Worm (Caenorhabditis elegans) whole organism, mixed stage, embryonic: ENCODE results near the gene srh-39.

Experiments
- M03D4.4 ChIP-seq: sonication (generic microtip); optimal IDR thresholded peaks from 2 replicates; lab custom pipeline; 2017; ENCODE audit warnings: mild to moderate bottlenecking, missing genetic modification characterization, missing compliant biosample characterization
- bed-3 ChIP-seq: fragments of 200-800 bp; sonication (Bioruptor generic); optimal IDR thresholded peaks from 3 replicates; lab custom pipeline; 2018; ENCODE audit warnings: mild to moderate bottlenecking, missing genetic modification characterization, moderate library complexity, missing compliant biosample characterization
- blmp-1 ChIP-seq: fragments of 150-350 bp; optimal IDR thresholded peaks from 2 replicates; lab custom pipeline; 2014; ENCODE audit warnings: missing biosample characterization, missing genetic modification characterization
- ceh-39 ChIP-seq: fragments of 150-350 bp; optimal IDR thresholded peaks from 2 replicates; lab custom pipeline; 2014; ENCODE audit warnings: missing biosample characterization, missing genetic modification characterization
- ceh-43 ChIP-seq: fragments of 200-800 bp; sonication (Bioruptor generic); optimal IDR thresholded peaks from 2 replicates; lab custom pipeline; 2018; ENCODE audit warnings: mild to moderate bottlenecking, missing genetic modification characterization, moderate library complexity, missing compliant biosample characterization
- ceh-83 ChIP-seq: fragments of 200-800 bp; sonication (Bioruptor generic); optimal IDR thresholded peaks from 2 replicates; lab custom pipeline; 2018; ENCODE audit warnings: mild to moderate bottlenecking, missing genetic modification characterization, missing compliant biosample characterization
- ces-1 ChIP-seq: fragments of 150-350 bp; optimal IDR thresholded peaks from 2 replicates; lab custom pipeline; 2014; ENCODE audit warnings: missing biosample characterization, missing genetic modification reagents, missing genetic modification characterization
- cnd-1 ChIP-seq: fragments of 200-800 bp; sonication (Bioruptor generic); optimal IDR thresholded peaks from 2 replicates; lab custom pipeline; 2018; ENCODE audit warnings: mild to moderate bottlenecking, missing genetic modification characterization, missing compliant biosample characterization
- drap-1 ChIP-seq: fragments of 200-800 bp; sonication (Bioruptor generic); optimal IDR thresholded peaks from 3 replicates; lab custom pipeline; 2018; ENCODE audit warnings: mild to moderate bottlenecking, missing genetic modification characterization, missing compliant biosample characterization
- elt-1 ChIP-seq: sonication (generic microtip); optimal IDR thresholded peaks from 2 replicates; lab custom pipeline; 2017; ENCODE audit warnings: missing genetic modification characterization, mild to moderate bottlenecking, missing compliant biosample characterization, antibody characterized with exemption, moderate library complexity, borderline replicate concordance; ENCODE audit not compliant: insufficient read depth
- elt-3 ChIP-seq: fragments of 150-350 bp; optimal IDR thresholded peaks from 2 replicates; lab custom pipeline; 2014; ENCODE audit warnings: missing biosample characterization, missing genetic modification characterization
- flh-1 ChIP-seq: fragments of 200-800 bp; sonication (Bioruptor generic); optimal IDR thresholded peaks from 2 replicates; lab custom pipeline; 2018; ENCODE audit warnings: mild to moderate bottlenecking, missing genetic modification characterization, moderate library complexity, missing compliant biosample characterization
- ham-2 ChIP-seq: fragments of 200-800 bp; sonication (Bioruptor generic); optimal IDR thresholded peaks from 2 replicates; lab custom pipeline; 2018; ENCODE audit warnings: mild to moderate bottlenecking, missing genetic modification characterization, missing compliant biosample characterization
- hlh-1 ChIP-seq: fragments of 150-350 bp; optimal IDR thresholded peaks from 2 replicates; lab custom pipeline; 2014; ENCODE audit warnings: missing biosample characterization, missing genetic modification reagents, missing genetic modification characterization
- lin-13 ChIP-seq: fragments of 150-350 bp; optimal IDR thresholded peaks from 2 replicates; lab custom pipeline; 2014; ENCODE audit warnings: missing biosample characterization, missing genetic modification characterization
- lin-32 ChIP-seq: fragments of 200-800 bp; sonication (Bioruptor generic); optimal IDR thresholded peaks from 2 replicates; lab custom pipeline; 2018; ENCODE audit warnings: mild to moderate bottlenecking, missing genetic modification characterization, missing compliant biosample characterization
- lsy-2 ChIP-seq: fragments of 150-350 bp; optimal IDR thresholded peaks from 2 replicates; lab custom pipeline; 2014; ENCODE audit warnings: missing biosample characterization, missing genetic modification characterization
- mab-5 ChIP-seq: fragments of 150-350 bp; optimal IDR thresholded peaks from 2 replicates; lab custom pipeline; 2014; ENCODE audit warnings: missing biosample characterization, missing genetic modification characterization
- mep-1 ChIP-seq: fragments of 150-350 bp; optimal IDR thresholded peaks from 2 replicates; lab custom pipeline; 2017; ENCODE audit warnings: missing biosample characterization, missing genetic modification reagents, missing genetic modification characterization, inconsistent platforms
- mls-2 ChIP-seq: sonication (generic microtip); optimal IDR thresholded peaks from 2 replicates; lab custom pipeline; 2016; ENCODE audit warnings: mild to moderate bottlenecking, missing genetic modification characterization, moderate library complexity, missing compliant biosample characterization
- nhr-12 ChIP-seq: fragments of 150-350 bp; optimal IDR thresholded peaks from 2 replicates; lab custom pipeline; 2014; ENCODE audit warnings: missing biosample characterization, missing genetic modification characterization
- nhr-2 ChIP-seq: fragments of 150-350 bp; optimal IDR thresholded peaks from 2 replicates; lab custom pipeline; 2014; ENCODE audit warnings: missing biosample characterization, missing genetic modification characterization
- nhr-237 ChIP-seq: fragments of 150-350 bp; optimal IDR thresholded peaks from 2 replicates; lab custom pipeline; 2014; ENCODE audit warnings: missing biosample characterization, missing genetic modification characterization
- nhr-28 ChIP-seq: fragments of 150-350 bp; optimal IDR thresholded peaks from 2 replicates; lab custom pipeline; 2014; ENCODE audit warnings: missing biosample characterization, missing genetic modification characterization
- nhr-76 ChIP-seq: sonication (generic microtip); optimal IDR thresholded peaks from 2 replicates; lab custom pipeline; 2017; ENCODE audit warnings: missing biosample characterization, missing genetic modification characterization
- pha-4 ChIP-seq: fragments of 150-350 bp; optimal IDR thresholded peaks from 2 replicates; lab custom pipeline; 2018; ENCODE audit warnings: missing biosample characterization, missing genetic modification reagents, missing genetic modification characterization
- sem-2 ChIP-seq: fragments of 200-800 bp; sonication (Bioruptor generic); optimal IDR thresholded peaks from 2 replicates; lab custom pipeline; 2018; ENCODE audit warnings: mild to moderate bottlenecking, missing genetic modification characterization, missing compliant biosample characterization
- snpc-4 ChIP-seq: fragments of 150-350 bp; optimal IDR thresholded peaks from 2 replicates; lab custom pipeline; 2014; ENCODE audit warnings: missing biosample characterization, missing genetic modification characterization
- sptf-1 ChIP-seq: sonication (generic microtip); optimal IDR thresholded peaks from 2 replicates; lab custom pipeline; 2017; ENCODE audit warnings: mild to moderate bottlenecking, missing genetic modification characterization, moderate library complexity, missing compliant biosample characterization
- tbx-8 ChIP-seq: fragments of 200-800 bp; sonication (Bioruptor generic); optimal IDR thresholded peaks from 2 replicates; lab custom pipeline; 2018; ENCODE audit warnings: mild to moderate bottlenecking, missing genetic modification characterization, moderate library complexity, missing compliant biosample characterization
- unc-120 ChIP-seq: sonication (generic microtip); optimal IDR thresholded peaks from 2 replicates; lab custom pipeline; 2017; ENCODE audit warnings: missing genetic modification characterization, missing compliant biosample characterization; ENCODE audit not compliant: poor library complexity, severe bottlenecking
- unc-39 ChIP-seq: fragments of 150-350 bp; optimal IDR thresholded peaks from 2 replicates; lab custom pipeline; 2014; ENCODE audit warnings: missing biosample characterization, missing genetic modification characterization
- unc-62 ChIP-seq: fragments of 150-350 bp; optimal IDR thresholded peaks from 2 replicates; lab custom pipeline; 2014; ENCODE audit warnings: missing biosample characterization, missing genetic modification reagents, missing genetic modification characterization
- zip-8 ChIP-seq: fragments of 150-350 bp; optimal IDR thresholded peaks from 2 replicates; lab custom pipeline; 2014; ENCODE audit warnings: missing biosample characterization, missing genetic modification characterization
- ztf-11 ChIP-seq: fragments of 150-350 bp; optimal IDR thresholded peaks from 2 replicates; lab custom pipeline; 2014; ENCODE audit warnings: missing biosample characterization, missing genetic modification characterization

srh-39 gene

DNA sequence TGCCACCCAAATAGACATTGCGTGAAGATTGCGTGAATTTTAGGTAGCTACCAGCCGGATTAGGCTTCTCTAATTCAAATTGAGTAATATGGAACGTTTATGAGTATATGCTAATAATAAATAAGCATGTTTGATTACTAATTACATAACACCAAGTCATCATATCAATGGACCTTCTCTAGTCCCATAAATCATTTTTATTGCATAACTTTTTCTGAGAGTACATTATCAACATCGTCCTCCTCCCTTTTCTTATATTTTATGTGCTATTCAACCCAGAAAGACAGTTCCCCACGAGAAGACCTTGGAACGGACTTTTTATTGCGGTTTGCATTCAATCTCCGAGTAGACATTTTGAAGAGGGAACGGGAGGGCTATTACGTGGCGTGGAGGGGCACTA, 47.0 kb upstream of the srh-39 start:
- TF ChIP-seq flh-1 (GFP tag; lab: Kevin White, UChicago) (no peak), ham-2 (GFP tag; lab: Kevin White, UChicago) (peak; percentile 18), ztf-11 (tag; lab: Kevin White, UChicago) (peak; percentile 7), zip-8 (tag; lab: Kevin White, UChicago) (peak; percentile 14), mab-5 (peak; percentile 46), pha-4 (tag; lab: Kevin White, UChicago) (no peak), ces-1 (GFP tag; lab: Kevin White, UChicago) (peak; percentile 50), lin-32 (peak; percentile 21), M03D4.4 (tag; lab: Kevin White, UChicago) (peak; percentile 27), sptf-1 (peak; percentile 49), nhr-12 (tag; lab: Kevin White, UChicago) (peak; percentile 7), unc-120 (tag; lab: Kevin White, UChicago) (no peak), ceh-43 (GFP tag; lab: Kevin White, UChicago) (no peak), unc-62 (peak; percentile 65), lin-13 (no peak), sem-2 (GFP tag; lab: Kevin White, UChicago) (no peak), nhr-2 (tag; lab: Kevin White, UChicago) (peak; percentile 79), bed-3 (GFP tag; lab: Kevin White, UChicago) (no peak)

DNA sequence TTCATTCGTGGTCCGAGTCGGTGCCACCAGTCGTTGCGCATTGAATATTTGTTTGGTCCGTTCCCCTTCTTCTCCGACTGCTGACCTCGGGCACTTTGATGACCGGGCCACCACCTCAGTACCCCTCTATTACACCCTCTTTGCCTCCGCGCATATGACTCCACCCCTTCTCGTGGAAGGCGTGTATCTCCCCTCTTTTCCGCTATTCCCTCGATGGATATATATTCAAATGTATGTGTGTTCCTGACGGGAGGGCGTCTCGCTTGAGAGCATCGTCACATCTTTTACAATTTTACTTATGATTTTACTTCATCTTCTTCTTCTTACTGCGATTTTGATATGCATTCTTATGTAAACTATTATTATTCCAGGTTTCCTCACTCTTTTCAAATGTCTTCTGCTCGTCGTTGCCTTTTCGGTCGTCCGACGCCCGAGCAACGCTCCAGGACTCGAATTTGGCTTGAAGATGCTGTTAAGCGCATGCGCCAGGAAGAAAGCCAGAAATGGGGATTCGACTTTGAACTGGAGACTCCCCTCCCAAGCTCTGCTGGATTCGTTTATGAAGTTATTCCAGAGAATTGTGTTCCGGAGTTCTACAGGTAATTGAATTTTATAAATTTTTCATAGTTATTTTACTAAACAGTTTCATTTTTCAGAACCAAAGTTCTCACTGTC, 45.6 kb upstream of the srh-39 start, which contains the start of gene cki-1:
Gene cki-1 (plus strand): TSS at position 372 of the 675 bp plus-strand sequence.
- no peak for TF ChIP-seq bed-3 (GFP tag; lab: Kevin White, UChicago)
- TF ChIP-seq drap-1 (GFP tag; lab: Kevin White, UChicago) = peak; percentile 29
- no peak for TF ChIP-seq flh-1 (GFP tag; lab: Kevin White, UChicago)
- TF ChIP-seq mab-5 = no peak
- TF ChIP-seq hlh-1 (tag; lab: Kevin White, UChicago) = peak; percentile 54
- TF ChIP-seq zip-8 (tag; lab: Kevin White, UChicago) = no peak
- no peak for TF ChIP-seq blmp-1
- peak; percentile 49 for TF ChIP-seq unc-120 (tag; lab: Kevin White, UChicago)
- TF ChIP-seq ham-2 (GFP tag; lab: Kevin White, UChicago) = peak; percentile 3
- TF ChIP-seq ztf-11 (tag; lab: Kevin White, UChicago) = peak; percentile 57
- TF ChIP-seq nhr-28 = no peak
- TF ChIP-seq sem-2 (GFP tag; lab: Kevin White, UChicago) = no peak
- peak; percentile 23 for TF ChIP-seq elt-1
- TF ChIP-seq lin-13 = peak; percentile 8
- peak; percentile 77 for TF ChIP-seq sptf-1
- no peak for TF ChIP-seq nhr-76
- peak; percentile 42 for TF ChIP-seq mls-2 (tag; lab: Kevin White, UChicago)
- no peak for TF ChIP-seq lsy-2
- TF ChIP-seq M03D4.4 (tag; lab: Kevin White, UChicago) = peak; percentile 55
- peak; percentile 25 for TF ChIP-seq pha-4 (tag; lab: Kevin White, UChicago)
- peak; percentile 15 for TF ChIP-seq ceh-43 (GFP tag; lab: Kevin White, UChicago)
- TF ChIP-seq ceh-83 (GFP tag; lab: Kevin White, UChicago) = no peak
- TF ChIP-seq unc-62 = no peak
- no peak for TF ChIP-seq ces-1 (GFP tag; lab: Kevin White, UChicago)
- TF ChIP-seq unc-39 (tag; lab: Kevin White, UChicago) = no peak
- TF ChIP-seq ceh-39 (tag; lab: Kevin White, UChicago) = no peak
- TF ChIP-seq nhr-12 (tag; lab: Kevin White, UChicago) = no peak
- TF ChIP-seq lin-32 = no peak
- no peak for TF ChIP-seq mep-1 (tag; lab: Kevin White, UChicago)
- TF ChIP-seq elt-3 = no peak
- TF ChIP-seq cnd-1 = no peak
- no peak for TF ChIP-seq nhr-237
- TF ChIP-seq nhr-2 (tag; lab: Kevin White, UChicago) = peak; percentile 98
- TF ChIP-seq tbx-8 (GFP tag; lab: Kevin White, UChicago) = no peak
- TF ChIP-seq snpc-4 (tag; lab: Kevin White, UChicago) = no peak
